Worm (Caenorhabditis elegans): ENCODE data around the gene ins-32.

Gene ins-32

ce11 chrII:3788356-3788962 lies 14.7 kb downstream of the ins-32 start:
- TF ChIP-seq fkh-6 (tag; optimal IDR thresholded peaks at IDR 0.05) (no peak), odd-2 (tag; optimal IDR thresholded peaks at IDR 0.05) (no peak), ceh-9 (tag; optimal IDR thresholded peaks at IDR 0.05) (no peak), ceh-6 (GFP tag; optimal IDR thresholded peaks at IDR 0.05) (no peak), pha-2 (tag; optimal IDR thresholded peaks at IDR 0.05) (no peak), fkh-10 (GFP tag; optimal IDR thresholded peaks at IDR 0.05) (no peak), tbx-7 (tag; optimal IDR thresholded peaks at IDR 0.05) (no peak), K02D7.2 (tag; optimal IDR thresholded peaks at IDR 0.05) (no peak), ceh-31 (tag; optimal IDR thresholded peaks at IDR 0.05) (no peak), pha-4 (tag; optimal IDR thresholded peaks at IDR 0.05) (no peak), ceh-14 (tag; optimal IDR thresholded peaks at IDR 0.05) (no peak), T23F11.4 (GFP tag; optimal IDR thresholded peaks at IDR 0.05) (no peak), lim-6 (tag; optimal IDR thresholded peaks at IDR 0.05) (no peak), nfya-1 (tag; optimal IDR thresholded peaks at IDR 0.05) (no peak), C08G9.2 (tag; optimal IDR thresholded peaks at IDR 0.05) (no peak), unc-86 (tag; optimal IDR thresholded peaks at IDR 0.05) (no peak), ahr-1 (tag; optimal IDR thresholded peaks at IDR 0.05) (no peak), pqm-1 (tag; optimal IDR thresholded peaks at IDR 0.05) (no peak)

ce11 chrII:3787151-3787550 lies 16.0 kb downstream of the ins-32 start, which contains the start of gene T24E12.13:
T24E12.13 (plus strand) TSS chrII:3787451.
- TF ChIP-seq eyg-1 (tag; optimal IDR thresholded peaks at IDR 0.05) (no peak), ceh-24 (tag; optimal IDR thresholded peaks at IDR 0.05) (no peak), pqm-1 (tag; optimal IDR thresholded peaks at IDR 0.05) (no peak), fax-1 (tag; optimal IDR thresholded peaks at IDR 0.05) (no peak), hlh-6 (tag; optimal IDR thresholded peaks at IDR 0.05) (no peak), pag-3 (tag; optimal IDR thresholded peaks at IDR 0.05; ENCODE audit: borderline replicate concordance) (no peak), madf-2 (tag; optimal IDR thresholded peaks at IDR 0.05) (no peak), C08G9.2 (tag; optimal IDR thresholded peaks at IDR 0.05) (no peak), gmeb-2 (tag; optimal IDR thresholded peaks at IDR 0.05) (no peak), npax-4 (tag; optimal IDR thresholded peaks at IDR 0.05) (no peak), ceh-45 (GFP tag; IDR thresholded peaks at IDR 0.05) (no peak), pax-1 (tag; optimal IDR thresholded peaks at IDR 0.05) (no peak), ets-4 (tag; optimal IDR thresholded peaks at IDR 0.05) (no peak), F13H6.1 (tag; optimal IDR thresholded peaks at IDR 0.05) (no peak), pros-1 (tag; optimal IDR thresholded peaks at IDR 0.05) (no peak)

ce11 chrII:3786538-3786937 lies 16.6 kb downstream of the ins-32 start:
- TF ChIP-seq elt-2 (tag; optimal IDR thresholded peaks at IDR 0.05), result peak; percentile 99
- no peak for TF ChIP-seq Y22D7AL.16 (tag; optimal IDR thresholded peaks at IDR 0.05)
- no peak for TF ChIP-seq gmeb-2 (tag; optimal IDR thresholded peaks at IDR 0.05)
- TF ChIP-seq ceh-48 (tag; optimal IDR thresholded peaks at IDR 0.05), result no peak
- no peak for TF ChIP-seq ceh-22 (tag; optimal IDR thresholded peaks at IDR 0.05)
- peak; percentile 53 for TF ChIP-seq pqm-1 (tag; optimal IDR thresholded peaks at IDR 0.05)

DNA sequence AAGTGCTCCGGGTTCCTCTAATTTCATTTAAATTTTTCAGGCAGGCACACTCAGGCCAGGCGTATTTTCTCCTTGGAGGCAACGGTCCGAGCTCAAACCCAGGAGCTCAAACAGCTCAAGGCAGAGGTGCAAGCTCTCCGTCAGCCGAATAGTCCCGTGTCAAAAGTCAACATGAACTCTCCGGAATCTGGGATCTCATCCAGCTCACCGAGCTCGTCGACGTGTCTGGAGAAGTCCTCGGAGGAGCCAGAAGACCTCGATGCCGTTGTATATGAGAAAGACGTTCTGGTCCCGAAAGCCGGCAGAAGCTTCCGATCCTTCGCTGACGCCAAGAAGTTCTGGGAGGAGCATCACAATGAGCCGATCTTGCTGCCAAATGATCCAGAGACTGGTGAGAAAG lies 17.4 kb downstream of the ins-32 start:
- TF ChIP-seq F13H6.1 (tag; optimal IDR thresholded peaks at IDR 0.05), result no peak
- no peak for TF ChIP-seq zip-5 (tag; optimal IDR thresholded peaks at IDR 0.05)
- no peak for TF ChIP-seq unc-3 (GFP tag; conservative IDR thresholded peaks at IDR 0.05)
- no peak for TF ChIP-seq unc-3 (tag; optimal IDR thresholded peaks at IDR 0.05)
- no peak for TF ChIP-seq ceh-19 (GFP tag; optimal IDR thresholded peaks at IDR 0.05)
- no peak for TF ChIP-seq unc-55 (GFP tag; optimal IDR thresholded peaks at IDR 0.05)
- TF ChIP-seq ets-4 (tag; optimal IDR thresholded peaks at IDR 0.05), result no peak
- no peak for TF ChIP-seq hlh-8 (tag; optimal IDR thresholded peaks at IDR 0.05)
- no peak for TF ChIP-seq ceh-14 (tag; optimal IDR thresholded peaks at IDR 0.05)
- no peak for TF ChIP-seq pqm-1 (tag; optimal IDR thresholded peaks at IDR 0.05)
- no peak for TF ChIP-seq tbx-7 (tag; optimal IDR thresholded peaks at IDR 0.05)
